Fruit fly (Drosophila melanogaster) whole organism, embryonic: ENCODE data around the gene grass.

Experiments
- Atf3 ChIP-seq: fragments of 200-800 bp; sonication (Bioruptor generic); optimal IDR thresholded peaks from 3 replicates; lab custom pipeline; 2016; ENCODE audit warnings: missing biosample characterization, missing genetic modification characterization
- C15 ChIP-seq: fragments of 200-800 bp; sonication (Bioruptor generic); IDR thresholded peaks from 3 replicates; pipeline ENCODE4 v1.3.6; 2022; ENCODE audit warnings: missing biosample characterization, missing genetic modification characterization
- CG12659 ChIP-seq: fragments of 200-800 bp; sonication (Bioruptor generic); optimal IDR thresholded peaks from 3 replicates; lab custom pipeline; 2017; ENCODE audit warnings: mild to moderate bottlenecking, missing biosample characterization, missing genetic modification reagents, missing genetic modification characterization
- CG14441 ChIP-seq: fragments of 200-800 bp; sonication (Bioruptor generic); IDR thresholded peaks from 2 replicates; pipeline ENCODE4 v1.3.6; 2022; ENCODE audit warnings: missing biosample characterization, missing genetic modification characterization
- CG17829 ChIP-seq: fragments of 200-800 bp; optimal IDR thresholded peaks from 2 replicates; lab custom pipeline; 2019; ENCODE audit warnings: missing biosample characterization, mild to moderate bottlenecking, missing genetic modification characterization, moderate library complexity
- CG2129 ChIP-seq: fragments of 200-800 bp; sonication (Bioruptor generic); IDR thresholded peaks from 2 replicates; pipeline ENCODE4 v1.3.6; 2022; ENCODE audit warnings: missing biosample characterization, missing genetic modification characterization; ENCODE audit not compliant: partially characterized antibody
- CG2678 ChIP-seq: fragments of 200-800 bp; sonication (Bioruptor generic); optimal IDR thresholded peaks from 3 replicates; lab custom pipeline; 2019; ENCODE audit warnings: missing biosample characterization, mild to moderate bottlenecking, missing genetic modification characterization, moderate library complexity
- CG30431 ChIP-seq: fragments of 200-800 bp; sonication (Bioruptor generic); optimal IDR thresholded peaks from 2 replicates; lab custom pipeline; 2017; ENCODE audit warnings: missing biosample characterization, missing genetic modification characterization
- CG3163 ChIP-seq: fragments of 200-800 bp; sonication (Bioruptor generic); optimal IDR thresholded peaks from 3 replicates; lab custom pipeline; 2016; ENCODE audit warnings: missing biosample characterization, missing genetic modification characterization
- CG3281 ChIP-seq: fragments of 200-800 bp; sonication (Bioruptor generic); optimal IDR thresholded peaks from 3 replicates; lab custom pipeline; 2017; ENCODE audit warnings: missing biosample characterization, mild to moderate bottlenecking, missing genetic modification characterization
- CG3838 ChIP-seq: fragments of 200-800 bp; sonication (Bioruptor generic); optimal IDR thresholded peaks from 3 replicates; lab custom pipeline; 2016; ENCODE audit warnings: missing biosample characterization, missing genetic modification characterization
- CG42726 ChIP-seq: fragments of 200-800 bp; sonication (Bioruptor generic); IDR thresholded peaks from 2 replicates; pipeline ENCODE4 v1.3.6; 2022; ENCODE audit warnings: missing biosample characterization, missing genetic modification characterization; ENCODE audit not compliant: partially characterized antibody
- CG6791 ChIP-seq: fragments of 200-800 bp; sonication (Bioruptor generic); IDR thresholded peaks from 3 replicates; pipeline ENCODE4 v1.3.6; 2022; ENCODE audit warnings: missing biosample characterization, missing genetic modification characterization; ENCODE audit not compliant: partially characterized antibody
- CG6813 ChIP-seq: fragments of 200-800 bp; sonication (Bioruptor generic); optimal IDR thresholded peaks from 2 replicates; lab custom pipeline; 2017; ENCODE audit warnings: missing biosample characterization, missing genetic modification characterization, mild to moderate bottlenecking, moderate library complexity, missing genetic modification reagents
- CG7987 ChIP-seq: fragments of 200-800 bp; sonication (Bioruptor generic); optimal IDR thresholded peaks from 2 replicates; lab custom pipeline; 2018; ENCODE audit warnings: missing biosample characterization, mild to moderate bottlenecking, missing genetic modification characterization, moderate library complexity
- CG9727 ChIP-seq: fragments of 200-800 bp; sonication (Bioruptor generic); optimal IDR thresholded peaks from 3 replicates; lab custom pipeline; 2017; ENCODE audit warnings: missing biosample characterization, mild to moderate bottlenecking, missing genetic modification characterization
- D ChIP-seq, 2 experiments: fragments of 200-800 bp in 1 of 2; fragments of >200 bp in 1 of 2; sonication (Bioruptor generic) in 1 of 2; optimal IDR thresholded peaks; 2 replicates in 1 of 2; 3 replicates in 1 of 2; lab custom pipeline; 2017; ENCODE audit warnings: mild to moderate bottlenecking in 1 of 2, missing biosample characterization in 1 of 2, missing genetic modification characterization in 1 of 2, missing genetic modification reagents in 1 of 2
- Dip3 ChIP-seq: fragments of 200-800 bp; sonication (Bioruptor generic); optimal IDR thresholded peaks from 3 replicates; lab custom pipeline; 2016; ENCODE audit warnings: missing biosample characterization, missing genetic modification characterization
- Elba2 ChIP-seq: fragments of 200-800 bp; sonication (Bioruptor generic); optimal IDR thresholded peaks from 3 replicates; lab custom pipeline; 2016; ENCODE audit warnings: missing biosample characterization, missing genetic modification characterization
- Gug ChIP-seq: fragments of 200-800 bp; sonication (Bioruptor generic); IDR thresholded peaks from 4 replicates; pipeline ENCODE4 v1.3.6; 2022; ENCODE audit warnings: missing biosample characterization, missing genetic modification characterization
- NK7.1 ChIP-seq: fragments of 200-800 bp; sonication (Bioruptor generic); optimal IDR thresholded peaks from 3 replicates; lab custom pipeline; 2016; ENCODE audit warnings: missing biosample characterization, missing genetic modification characterization
- Oaz ChIP-seq: fragments of 200-800 bp; sonication (Bioruptor generic); IDR thresholded peaks from 2 replicates; pipeline ENCODE4 v1.3.6; 2022; ENCODE audit warnings: missing biosample characterization, missing genetic modification characterization
- Rx ChIP-seq: fragments of 200-800 bp; sonication (Bioruptor generic); IDR thresholded peaks from 2 replicates; pipeline ENCODE4 v1.3.6; 2022; ENCODE audit warnings: missing biosample characterization, missing genetic modification characterization
- Scr ChIP-seq: fragments of 200-800 bp; sonication (Bioruptor generic); IDR thresholded peaks from 2 replicates; pipeline ENCODE4 v1.3.6; 2022; ENCODE audit warnings: missing biosample characterization, missing genetic modification characterization; ENCODE audit not compliant: partially characterized antibody
- Sin3A ChIP-seq: fragments of >200 bp; optimal IDR thresholded peaks from 2 replicates; lab custom pipeline; 2018
- Trl ChIP-seq, 3 experiments: fragments of >200 bp in 2 of 3; fragments of 200-800 bp in 1 of 3; sonication (Bioruptor generic) in 1 of 3; optimal IDR thresholded peaks; 2 replicates in 1 of 3; 3 replicates in 2 of 3; lab custom pipeline; 2016 to 2017; ENCODE audit warnings: missing biosample characterization in 1 of 3, missing genetic modification characterization in 1 of 3
- bigmax ChIP-seq: fragments of 200-800 bp; sonication (Bioruptor generic); optimal IDR thresholded peaks from 2 replicates; lab custom pipeline; 2018; ENCODE audit warnings: missing biosample characterization, mild to moderate bottlenecking, missing genetic modification characterization
- corto ChIP-seq: fragments of 200-800 bp; sonication (Bioruptor generic); optimal IDR thresholded peaks from 2 replicates; lab custom pipeline; 2016; ENCODE audit warnings: missing biosample characterization, mild to moderate bottlenecking, missing genetic modification characterization, moderate library complexity
- cwo ChIP-seq: fragments of 200-800 bp; sonication (Bioruptor generic); optimal IDR thresholded peaks from 3 replicates; lab custom pipeline; 2017; ENCODE audit warnings: missing biosample characterization, missing genetic modification characterization, mild to moderate bottlenecking, moderate library complexity, missing genetic modification reagents
- dan ChIP-seq: fragments of 200-800 bp; sonication (Bioruptor generic); IDR thresholded peaks from 2 replicates; pipeline ENCODE4 v1.3.6; 2022; ENCODE audit warnings: missing biosample characterization, missing genetic modification characterization
- dpn ChIP-seq, 2 experiments: fragments of 200-800 bp; sonication (Bioruptor generic); optimal IDR thresholded peaks; 3 replicates each; lab custom pipeline; 2016; ENCODE audit warnings: missing biosample characterization in 2 of 2, missing genetic modification characterization in 2 of 2
- eyg ChIP-seq: fragments of 200-800 bp; sonication (Bioruptor generic); optimal IDR thresholded peaks from 3 replicates; lab custom pipeline; 2016; ENCODE audit warnings: missing biosample characterization, missing genetic modification characterization
- ham ChIP-seq: fragments of 200-800 bp; sonication (Bioruptor generic); IDR thresholded peaks from 2 replicates; pipeline ENCODE4 v1.3.6; 2022; ENCODE audit warnings: missing biosample characterization, missing genetic modification characterization
- hb ChIP-seq: fragments of 200-800 bp; sonication (Bioruptor generic); IDR thresholded peaks from 3 replicates; pipeline ENCODE4 v1.3.6; 2022; ENCODE audit warnings: missing biosample characterization, missing genetic modification characterization; ENCODE audit not compliant: partially characterized antibody
- nerfin-2 ChIP-seq: fragments of 200-800 bp; sonication (Bioruptor generic); IDR thresholded peaks from 2 replicates; pipeline ENCODE4 v1.3.6; 2022; ENCODE audit warnings: missing biosample characterization, missing genetic modification characterization; ENCODE audit not compliant: partially characterized antibody
- oc ChIP-seq: fragments of 200-800 bp; sonication (Bioruptor generic); optimal IDR thresholded peaks from 2 replicates; lab custom pipeline; 2018; ENCODE audit warnings: missing biosample characterization, mild to moderate bottlenecking, missing genetic modification characterization, moderate library complexity
- phol ChIP-seq: fragments of 200-800 bp; sonication (Bioruptor generic); optimal IDR thresholded peaks from 3 replicates; lab custom pipeline; 2018; ENCODE audit warnings: missing biosample characterization, mild to moderate bottlenecking, missing genetic modification characterization, moderate library complexity
- psq ChIP-seq: fragments of 200-800 bp; sonication (Bioruptor generic); optimal IDR thresholded peaks from 2 replicates; lab custom pipeline; 2017; ENCODE audit warnings: missing biosample characterization, missing genetic modification characterization
- run ChIP-seq: fragments of 200-800 bp; sonication (Bioruptor generic); optimal IDR thresholded peaks from 3 replicates; lab custom pipeline; 2018; ENCODE audit warnings: missing biosample characterization, mild to moderate bottlenecking, missing genetic modification characterization
- sens ChIP-seq: fragments of 200-800 bp; sonication (Bioruptor generic); peaks from one replicate; lab custom pipeline; 2016; ENCODE audit warnings: missing biosample characterization, missing genetic modification characterization
- sens-2 ChIP-seq: fragments of 200-800 bp; sonication (Bioruptor generic); IDR thresholded peaks from 2 replicates; pipeline ENCODE4 v1.3.6; 2022; ENCODE audit warnings: missing biosample characterization, missing genetic modification characterization
- sisA ChIP-seq: fragments of 200-800 bp; sonication (Bioruptor generic); IDR thresholded peaks from 2 replicates; pipeline ENCODE4 v1.3.6; 2022; ENCODE audit warnings: missing biosample characterization, missing genetic modification characterization
- sqz ChIP-seq: fragments of 200-800 bp; sonication (Bioruptor generic); optimal IDR thresholded peaks from 3 replicates; lab custom pipeline; 2018; ENCODE audit warnings: missing biosample characterization, mild to moderate bottlenecking, missing genetic modification characterization
- tll ChIP-seq, 2 experiments: fragments of 200-800 bp in 1 of 2; fragments of >200 bp in 1 of 2; sonication (Bioruptor generic) in 1 of 2; optimal IDR thresholded peaks; 2 replicates each; lab custom pipeline; 2017 to 2019; ENCODE audit warnings: missing biosample characterization in 2 of 2, missing genetic modification characterization in 2 of 2, mild to moderate bottlenecking in 1 of 2, moderate library complexity in 1 of 2
- tna ChIP-seq: fragments of 200-800 bp; sonication (Bioruptor generic); IDR thresholded peaks from 2 replicates; pipeline ENCODE4 v1.3.6; 2022; ENCODE audit warnings: missing biosample characterization, missing genetic modification characterization; ENCODE audit not compliant: partially characterized antibody
- ttk ChIP-seq: fragments of 200-800 bp; sonication (Bioruptor generic); IDR thresholded peaks from 2 replicates; pipeline ENCODE4 v2.1.2; 2022; ENCODE audit warnings: missing biosample characterization, missing genetic modification characterization
- zen2 ChIP-seq: fragments of 200-800 bp; sonication (Bioruptor generic); IDR thresholded peaks from 3 replicates; pipeline ENCODE4 v1.3.6; 2022; ENCODE audit warnings: missing biosample characterization, missing genetic modification characterization; ENCODE audit not compliant: partially characterized antibody

Gene grass

dm6 chr3R:27111784-27112602 lies 45.8 kb upstream of the grass start, which contains the start of the genes gb and CG5815 (continued):
- TF ChIP-seq bigmax (GFP tag; lab: Kevin White, UChicago) (no peak), CG30431 (GFP tag; lab: Kevin White, UChicago) (peak; percentile 89), Rx (GFP tag; lab: Robert Waterston, UW) (peak; percentile 86), run (tag; lab: Kevin White, UChicago) (peak; percentile 60), eyg (GFP tag; lab: Kevin White, UChicago) (no peak), zen2 (peak; percentile 80), dan (0 out of 2 replicates have a peak, but pooled peaks have one; percentile 11), CG3163 (GFP tag; lab: Kevin White, UChicago) (peak; percentile 20), cwo (peak; percentile 83), Trl (optimal IDR thresholded peaks at IDR 0.05; lab: Kevin White, UChicago) (no peak), Trl (GFP tag; optimal IDR thresholded peaks at IDR 0.05; lab: Kevin White, UChicago) (peak; percentile 53), Oaz (peak; percentile 80), NK7.1 (GFP tag; lab: Kevin White, UChicago) (peak; percentile 70), CG14441 (GFP tag; lab: Robert Waterston, UW) (peak; percentile 93), Gug (GFP tag; lab: Robert Waterston, UW) (peak; percentile 91), CG3838 (peak; percentile 77), oc (tag; lab: Kevin White, UChicago) (no peak), tll (GFP tag; optimal IDR thresholded peaks at IDR 0.05; lab: Kevin White, UChicago) (peak in 1 of 2 experiments; percentile 3), sqz (GFP tag; lab: Kevin White, UChicago) (no peak), CG17829 (peak; percentile 91), C15 (GFP tag; lab: Robert Waterston, UW) (peak; percentile 75; the same call in 2 of the 3 replicates), CG12659 (GFP tag; lab: Kevin White, UChicago) (peak; percentile 96), ttk (GFP tag; lab: Robert Waterston, UW) (peak; percentile 89), sisA (GFP tag; lab: Robert Waterston, UW) (peak; percentile 88), CG42726 (GFP tag; lab: Robert Waterston, UW) (no peak; the same call in 1 of the 2 replicates), ham (GFP tag; lab: Robert Waterston, UW) (peak; percentile 48; the same call in 1 of the 2 replicates), phol (tag; lab: Kevin White, UChicago) (peak; percentile 92), Scr (GFP tag; lab: Robert Waterston, UW) (peak; percentile 96), Elba2 (GFP tag; lab: Kevin White, UChicago) (peak; percentile 66), CG2129 (peak; percentile 96), Atf3 (peak; percentile 67), nerfin-2 (GFP tag; lab: Robert Waterston, UW) (peak; percentile 94), Dip3 (GFP tag; lab: Kevin White, UChicago) (peak; percentile 83), sens (peak; percentile 97), hb (GFP tag; lab: Robert Waterston, UW) (peak; percentile 93), CG2678 (tag; lab: Kevin White, UChicago) (peak; percentile 92), Sin3A (lab: Kevin White, UChicago) (peak; percentile 82), CG6813 (GFP tag; lab: Kevin White, UChicago) (peak; percentile 76), D (optimal IDR thresholded peaks at IDR 0.05; lab: Kevin White, UChicago) (no peak), D (GFP tag; optimal IDR thresholded peaks at IDR 0.05; lab: Kevin White, UChicago) (peak; percentile 80), sens-2 (GFP tag; lab: Robert Waterston, UW) (peak; percentile 73; the same call in 1 of the 2 replicates), CG7987 (peak; percentile 88), psq (GFP tag; lab: Kevin White, UChicago) (peak; percentile 96), dpn (GFP tag; optimal IDR thresholded peaks at IDR 0.05; lab: Kevin White, UChicago) (peak; percentile 89 to 92), corto (GFP tag; lab: Kevin White, UChicago) (peak; percentile 88), CG6791 (GFP tag; lab: Robert Waterston, UW) (peak; percentile 92), tna (GFP tag; lab: Robert Waterston, UW) (peak; percentile 86), CG3281 (peak; percentile 91), CG9727 (GFP tag; lab: Kevin White, UChicago) (peak; percentile 92)
